Worm (Caenorhabditis elegans) whole organism, L1 larva: ENCODE results near the gene cyn-8.

Experiments
- F16B12.6 ChIP-seq: fragments of 150-350 bp; optimal IDR thresholded peaks from 2 replicates; lab custom pipeline; 2014; ENCODE audit warnings: missing biosample characterization, missing genetic modification characterization
- ceh-82 ChIP-seq, 3 experiments: fragments of 150-350 bp in 1 of 3; sonication (generic microtip) in 2 of 3; optimal IDR thresholded peaks; 2 replicates each; lab custom pipeline; 2014 to 2017; ENCODE audit warnings: missing biosample characterization in 3 of 3, missing genetic modification characterization in 3 of 3
- ces-1 ChIP-seq: fragments of 150-350 bp; optimal IDR thresholded peaks from 2 replicates; lab custom pipeline; 2014; ENCODE audit warnings: missing biosample characterization, missing genetic modification reagents, missing genetic modification characterization
- fkh-4 ChIP-seq: sonication (generic microtip); optimal IDR thresholded peaks from 2 replicates; lab custom pipeline; 2016; ENCODE audit warnings: missing compliant biosample characterization, missing genetic modification characterization, borderline replicate concordance
- hlh-17 ChIP-seq: fragments of 200-800 bp; sonication (Bioruptor generic); optimal IDR thresholded peaks from 2 replicates; lab custom pipeline; 2018; ENCODE audit warnings: missing genetic modification characterization, mild to moderate bottlenecking, missing compliant biosample characterization, moderate library complexity, borderline replicate concordance
- hpl-2 ChIP-seq: fragments of 150-350 bp; optimal IDR thresholded peaks from 2 replicates; lab custom pipeline; 2014; ENCODE audit warnings: missing biosample characterization, missing genetic modification reagents, missing genetic modification characterization
- nhr-90 ChIP-seq: sonication (generic microtip); optimal IDR thresholded peaks from 2 replicates; lab custom pipeline; 2016; ENCODE audit warnings: mild to moderate bottlenecking, missing genetic modification characterization, missing compliant biosample characterization; ENCODE audit not compliant: poor library complexity
- swsn-7 ChIP-seq: sonication (generic microtip); optimal IDR thresholded peaks from 2 replicates; lab custom pipeline; 2016; ENCODE audit warnings: missing genetic modification characterization, missing compliant biosample characterization
- unc-62 ChIP-seq: fragments of 150-350 bp; optimal IDR thresholded peaks from 2 replicates; lab custom pipeline; 2014; ENCODE audit warnings: missing biosample characterization, missing genetic modification reagents, missing genetic modification characterization
- zag-1 ChIP-seq: fragments of 150-350 bp; optimal IDR thresholded peaks from 2 replicates; lab custom pipeline; 2014; ENCODE audit warnings: missing biosample characterization, missing genetic modification characterization

DNA sequence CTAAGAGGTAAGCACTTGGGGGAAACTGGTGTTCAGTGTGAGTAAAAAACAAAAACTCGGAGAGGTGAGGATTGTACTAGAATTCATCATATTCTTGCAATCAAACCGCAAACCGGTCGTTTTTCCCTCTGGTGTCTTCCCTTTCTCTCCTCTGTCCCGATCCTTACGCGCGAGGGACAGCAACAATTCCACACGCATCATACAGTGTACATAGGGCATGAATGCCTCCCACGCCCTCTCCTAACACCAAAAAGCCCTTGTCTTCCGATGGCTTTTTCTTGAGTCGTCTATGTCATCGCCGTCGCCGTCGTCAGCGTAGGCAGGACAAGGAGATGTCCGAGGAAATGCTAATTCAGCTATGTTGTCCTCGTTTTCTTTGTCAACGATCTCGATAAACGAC is 22.4 kb downstream of the cyn-8 start:
- no peak for TF ChIP-seq zag-1 (tag; lab: Kevin White, UChicago)
- TF ChIP-seq hpl-2 (GFP tag; lab: Kevin White, UChicago), result no peak
- no peak for TF ChIP-seq ceh-82 (tag; optimal IDR thresholded peaks at IDR 0.05; lab: Kevin White, UChicago)
- no peak for TF ChIP-seq swsn-7 (tag; lab: Kevin White, UChicago)
- no peak for TF ChIP-seq F16B12.6 (tag; lab: Kevin White, UChicago)
- no peak for TF ChIP-seq ces-1
- no peak for TF ChIP-seq fkh-4 (tag; lab: Kevin White, UChicago)
- no peak for TF ChIP-seq nhr-90 (tag; lab: Kevin White, UChicago)
- TF ChIP-seq unc-62 (GFP tag; lab: Kevin White, UChicago), result no peak
- TF ChIP-seq hlh-17, result no peak
